Fruit fly (Drosophila melanogaster): ENCODE results near the gene CG6843.

CG6843 gene

dm6 chr3L:18901411-18901810, at the start of gene CG6843, which contains the start of gene arx:
TSS of gene CG6843 (plus strand) at chr3L:18901594.
TSS of gene arx (minus strand) at chr3L:18901554.
- TF ChIP-seq Vsx2 (GFP tag; optimal IDR thresholded peaks at IDR 0.05; ENCODE audit: partially characterized antibody), result no peak
- no peak for TF ChIP-seq jim (GFP tag; optimal IDR thresholded peaks at IDR 0.05)
- no peak for TF ChIP-seq Rel (GFP tag; optimal IDR thresholded peaks at IDR 0.05)
- peak; percentile 91 for TF ChIP-seq Rel (tag; optimal IDR thresholded peaks at IDR 0.05)
- TF ChIP-seq lola (GFP tag; optimal IDR thresholded peaks at IDR 0.05), result no peak
- no peak for TF ChIP-seq woc (GFP tag; optimal IDR thresholded peaks at IDR 0.05)
- no peak for TF ChIP-seq CG9705 (GFP tag; optimal IDR thresholded peaks at IDR 0.05)
- TF ChIP-seq Jra (GFP tag; optimal IDR thresholded peaks at IDR 0.05), result no peak
- TF ChIP-seq HLH106 (tag; optimal IDR thresholded peaks at IDR 0.05), result no peak
- TF ChIP-seq fru (GFP tag; optimal IDR thresholded peaks at IDR 0.05), result peak; percentile 35
- no peak for TF ChIP-seq Hr78 (GFP tag; optimal IDR thresholded peaks at IDR 0.05)
- no peak for TF ChIP-seq dl (GFP tag; optimal IDR thresholded peaks at IDR 0.05; ENCODE audit: insufficient read depth in 1 of 2, partially characterized antibody in 2 of 2)
- TF ChIP-seq rgr (GFP tag; optimal IDR thresholded peaks at IDR 0.05), result peak; percentile 22
- TF ChIP-seq brk (GFP tag; optimal IDR thresholded peaks at IDR 0.05), result no peak
- TF ChIP-seq Hnf4 (GFP tag; optimal IDR thresholded peaks at IDR 0.05), result no peak
- peak; percentile 54 for TF ChIP-seq psq (GFP tag; optimal IDR thresholded peaks at IDR 0.05)
- no peak for TF ChIP-seq Mio (GFP tag; optimal IDR thresholded peaks at IDR 0.05)
- no peak for TF ChIP-seq pan (optimal IDR thresholded peaks at IDR 0.05)
- TF ChIP-seq tai (GFP tag; optimal IDR thresholded peaks at IDR 0.05), result no peak
- TF ChIP-seq Abd-B (GFP tag; optimal IDR thresholded peaks at IDR 0.05), result no peak
- TF ChIP-seq dsf (GFP tag; optimal IDR thresholded peaks at IDR 0.05; ENCODE audit: borderline replicate concordance), result no peak
- TF ChIP-seq sv (GFP tag; optimal IDR thresholded peaks at IDR 0.05), result no peak
- TF ChIP-seq h (GFP tag; optimal IDR thresholded peaks at IDR 0.05), result no peak
- no peak for TF ChIP-seq CG32264 (GFP tag; optimal IDR thresholded peaks at IDR 0.05)
- no peak for TF ChIP-seq OdsH (GFP tag; optimal IDR thresholded peaks at IDR 0.05)
- no peak for TF ChIP-seq usp (GFP tag; optimal IDR thresholded peaks at IDR 0.05)
- peak; percentile 33 for TF ChIP-seq Hr83 (GFP tag; optimal IDR thresholded peaks at IDR 0.05; ENCODE audit: poor library complexity, severe bottlenecking)

- TF ChIP-seq Rel (GFP tag; optimal IDR thresholded peaks at IDR 0.05) (no peak), Rel (tag; optimal IDR thresholded peaks at IDR 0.05) (no peak), Dfd (GFP tag; optimal IDR thresholded peaks at IDR 0.05) (peak; percentile 56), N (GFP tag; optimal IDR thresholded peaks at IDR 0.05) (no peak)
Observed at dm6 chr3L:18852223-18852622, 49.2 kb upstream of the CG6843 start.

dm6 chr3L:18853439-18853838, 48.0 kb upstream of the CG6843 start:
- TF ChIP-seq Hr78 (GFP tag; optimal IDR thresholded peaks at IDR 0.05) (no peak), Hnf4 (GFP tag; optimal IDR thresholded peaks at IDR 0.05) (no peak), Jra (GFP tag; optimal IDR thresholded peaks at IDR 0.05) (no peak), rgr (GFP tag; optimal IDR thresholded peaks at IDR 0.05) (no peak), foxo (GFP tag; optimal IDR thresholded peaks at IDR 0.05) (no peak), dmrt93B (GFP tag; optimal IDR thresholded peaks at IDR 0.05) (no peak), OdsH (GFP tag; optimal IDR thresholded peaks at IDR 0.05) (no peak), CrebA (GFP tag; optimal IDR thresholded peaks at IDR 0.05; ENCODE audit: borderline replicate concordance) (no peak), Vsx2 (GFP tag; optimal IDR thresholded peaks at IDR 0.05; ENCODE audit: partially characterized antibody) (no peak), Abd-B (GFP tag; optimal IDR thresholded peaks at IDR 0.05) (no peak), pan (optimal IDR thresholded peaks at IDR 0.05) (no peak), Dif (GFP tag; optimal IDR thresholded peaks at IDR 0.05; ENCODE audit: partially characterized antibody) (no peak), fru (GFP tag; optimal IDR thresholded peaks at IDR 0.05) (no peak), Hr83 (GFP tag; optimal IDR thresholded peaks at IDR 0.05; ENCODE audit: poor library complexity, severe bottlenecking) (no peak), h (GFP tag; optimal IDR thresholded peaks at IDR 0.05) (no peak), N (GFP tag; optimal IDR thresholded peaks at IDR 0.05) (no peak), lola (GFP tag; optimal IDR thresholded peaks at IDR 0.05) (no peak), brk (GFP tag; optimal IDR thresholded peaks at IDR 0.05) (no peak), dl (GFP tag; optimal IDR thresholded peaks at IDR 0.05; ENCODE audit: insufficient read depth in 1 of 2, partially characterized antibody in 2 of 2) (no peak)

- no peak for TF ChIP-seq sage (GFP tag; optimal IDR thresholded peaks at IDR 0.05)
- TF ChIP-seq dmrt93B (GFP tag; optimal IDR thresholded peaks at IDR 0.05), result no peak
- no peak for TF ChIP-seq ey (GFP tag; optimal IDR thresholded peaks at IDR 0.05)
- no peak for TF ChIP-seq brk (GFP tag; optimal IDR thresholded peaks at IDR 0.05)
- no peak for TF ChIP-seq CrebA (GFP tag; optimal IDR thresholded peaks at IDR 0.05; ENCODE audit: borderline replicate concordance)
- TF ChIP-seq woc (GFP tag; optimal IDR thresholded peaks at IDR 0.05), result no peak
- no peak for TF ChIP-seq Myc (optimal IDR thresholded peaks at IDR 0.05)
- no peak for TF ChIP-seq Jra (GFP tag; optimal IDR thresholded peaks at IDR 0.05)
Observed at dm6 chr3L:18854412-18854811, 47.0 kb upstream of the CG6843 start.

All from whole organism, wandering third instar larva.